Fruit fly (Drosophila melanogaster) whole organism, adult: ENCODE data around the gene Ccm3.

Experiments used
- CG12768 ChIP-seq: fragments of 200-800 bp; sonication (Bioruptor generic); optimal IDR thresholded peaks from 2 replicates; lab custom pipeline; 2017; ENCODE audit warnings: missing biosample characterization, missing genetic modification characterization, mild to moderate bottlenecking, moderate library complexity, missing genetic modification reagents
- CG1620 ChIP-seq: fragments of 200-800 bp; sonication (Bioruptor generic); optimal IDR thresholded peaks from 2 replicates; lab custom pipeline; 2016; ENCODE audit warnings: missing biosample characterization, missing genetic modification characterization
- CG5204 ChIP-seq: fragments of 200-800 bp; sonication (Bioruptor generic); optimal IDR thresholded peaks from 2 replicates; lab custom pipeline; 2016; ENCODE audit warnings: missing biosample characterization, missing genetic modification characterization
- CG7045 ChIP-seq: fragments of 200-800 bp; sonication (Bioruptor generic); optimal IDR thresholded peaks from 2 replicates; lab custom pipeline; 2017; ENCODE audit warnings: missing biosample characterization, mild to moderate bottlenecking, missing genetic modification characterization
- Clk ChIP-seq: fragments of 200-800 bp; sonication (Bioruptor generic); optimal IDR thresholded peaks from 2 replicates; lab custom pipeline; 2017; ENCODE audit warnings: missing biosample characterization, missing genetic modification characterization
- Crg-1 ChIP-seq: fragments of 200-800 bp; sonication (Bioruptor generic); optimal IDR thresholded peaks from 2 replicates; lab custom pipeline; 2016; ENCODE audit warnings: missing biosample characterization, missing genetic modification characterization
- cnc ChIP-seq, 2 experiments: fragments of >200 bp; optimal IDR thresholded peaks; 2 replicates each; lab custom pipeline; 2017
- kay ChIP-seq: fragments of 200-800 bp; sonication (Bioruptor generic); peaks from one replicate; lab custom pipeline; 2016; ENCODE audit warnings: missing biosample characterization, missing genetic modification characterization, borderline replicate concordance
- pad ChIP-seq: fragments of 200-800 bp; sonication (Bioruptor generic); optimal IDR thresholded peaks from 3 replicates; lab custom pipeline; 2017; ENCODE audit warnings: missing biosample characterization, missing genetic modification characterization, mild to moderate bottlenecking, moderate library complexity, missing genetic modification reagents

- TF ChIP-seq CG5204 (GFP tag; lab: Kevin White, UChicago) (no peak), CG1620 (no peak), pad (GFP tag; lab: Kevin White, UChicago) (no peak), CG12768 (GFP tag; lab: Kevin White, UChicago) (no peak), cnc (optimal IDR thresholded peaks at IDR 0.05; lab: Kevin White, UChicago) (no peak), Clk (GFP tag; lab: Kevin White, UChicago) (no peak), Crg-1 (GFP tag; lab: Kevin White, UChicago) (no peak), CG7045 (no peak), kay (GFP tag; lab: Kevin White, UChicago) (no peak)
These were observed 32.6 kb upstream of the Ccm3 start for dm6 chr3R:15339111-15339510.
